Fruit fly (Drosophila melanogaster) whole organism, embryonic: ENCODE results near the gene Nak.

Experiments
- ATbp ChIP-seq: fragments of 200-800 bp; sonication (Bioruptor generic); optimal IDR thresholded peaks from 2 replicates; lab custom pipeline; 2017; ENCODE audit warnings: missing biosample characterization, mild to moderate bottlenecking, missing genetic modification characterization, missing genetic modification reagents
- Atf6 ChIP-seq: fragments of 200-800 bp; sonication (Bioruptor generic); IDR thresholded peaks from 2 replicates; pipeline ENCODE4 v1.3.6; 2022; ENCODE audit warnings: missing biosample characterization, missing genetic modification characterization
- CG10209 ChIP-seq: fragments of 200-800 bp; sonication (Bioruptor generic); optimal IDR thresholded peaks from 3 replicates; lab custom pipeline; 2017; ENCODE audit warnings: missing biosample characterization, mild to moderate bottlenecking, missing genetic modification characterization, missing genetic modification reagents
- CG1024 ChIP-seq: fragments of 200-800 bp; sonication (Bioruptor generic); IDR thresholded peaks from 2 replicates; pipeline ENCODE4 v1.3.6; 2022; ENCODE audit warnings: missing biosample characterization, missing genetic modification characterization
- CG10267 ChIP-seq: fragments of 200-800 bp; sonication (Bioruptor generic); optimal IDR thresholded peaks from 2 replicates; lab custom pipeline; 2018; ENCODE audit warnings: missing biosample characterization, mild to moderate bottlenecking, missing genetic modification characterization, moderate library complexity
- CG10366 ChIP-seq: fragments of 200-800 bp; sonication (Bioruptor generic); IDR thresholded peaks from 2 replicates; pipeline ENCODE4 v1.3.6; 2022; ENCODE audit warnings: missing biosample characterization, missing genetic modification characterization
- CG11560 ChIP-seq: fragments of 200-800 bp; sonication (Bioruptor generic); IDR thresholded peaks from 3 replicates; pipeline ENCODE4 v1.3.6; 2022; ENCODE audit warnings: missing biosample characterization, missing genetic modification characterization
- CG12391 ChIP-seq: fragments of 200-800 bp; sonication (Bioruptor generic); optimal IDR thresholded peaks from 3 replicates; lab custom pipeline; 2018; ENCODE audit warnings: missing biosample characterization, mild to moderate bottlenecking, missing genetic modification characterization, moderate library complexity
- CG14860 ChIP-seq: fragments of 200-800 bp; sonication (Bioruptor generic); IDR thresholded peaks from 3 replicates; pipeline ENCODE4 v1.3.6; 2022; ENCODE audit warnings: missing biosample characterization, missing genetic modification characterization; ENCODE audit not compliant: partially characterized antibody
- CG17359 ChIP-seq: fragments of 200-800 bp; sonication (Bioruptor generic); optimal IDR thresholded peaks from 3 replicates; lab custom pipeline; 2018; ENCODE audit warnings: missing biosample characterization, mild to moderate bottlenecking, missing genetic modification characterization, moderate library complexity
- CG17802 ChIP-seq: fragments of 200-800 bp; sonication (Bioruptor generic); optimal IDR thresholded peaks from 2 replicates; lab custom pipeline; 2018; ENCODE audit warnings: missing biosample characterization, mild to moderate bottlenecking, missing genetic modification characterization, moderate library complexity
- CG30403 ChIP-seq: fragments of 200-800 bp; sonication (Bioruptor generic); optimal IDR thresholded peaks from 3 replicates; lab custom pipeline; 2016; ENCODE audit warnings: missing biosample characterization, missing genetic modification characterization
- CG3838 ChIP-seq: fragments of 200-800 bp; sonication (Bioruptor generic); optimal IDR thresholded peaks from 3 replicates; lab custom pipeline; 2016; ENCODE audit warnings: missing biosample characterization, missing genetic modification characterization
- CG4360 ChIP-seq: fragments of 200-800 bp; sonication (Bioruptor generic); IDR thresholded peaks from 2 replicates; pipeline ENCODE4 v1.3.6; 2022; ENCODE audit warnings: missing biosample characterization, missing genetic modification characterization
- CG4707 ChIP-seq: fragments of 200-800 bp; sonication (Bioruptor generic); optimal IDR thresholded peaks from 2 replicates; lab custom pipeline; 2018; ENCODE audit warnings: missing biosample characterization, mild to moderate bottlenecking, missing genetic modification characterization, moderate library complexity
- CG5180 ChIP-seq: fragments of 200-800 bp; sonication (Bioruptor generic); optimal IDR thresholded peaks from 3 replicates; lab custom pipeline; 2017; ENCODE audit warnings: missing biosample characterization, missing genetic modification characterization, mild to moderate bottlenecking, moderate library complexity, missing genetic modification reagents
- CG6765 ChIP-seq: fragments of 200-800 bp; sonication (Bioruptor generic); optimal IDR thresholded peaks from 3 replicates; lab custom pipeline; 2017; ENCODE audit warnings: missing biosample characterization, mild to moderate bottlenecking, missing genetic modification characterization
- CG7928 ChIP-seq: fragments of 200-800 bp; sonication (Bioruptor generic); optimal IDR thresholded peaks from 2 replicates; lab custom pipeline; 2017; ENCODE audit warnings: missing biosample characterization, mild to moderate bottlenecking, missing genetic modification characterization
- CG7963 ChIP-seq: fragments of 200-800 bp; sonication (Bioruptor generic); IDR thresholded peaks from 3 replicates; pipeline ENCODE4 v1.3.6; 2022; ENCODE audit warnings: missing biosample characterization, missing genetic modification characterization; ENCODE audit not compliant: partially characterized antibody
- CG8359 ChIP-seq: fragments of 200-800 bp; sonication (Bioruptor generic); optimal IDR thresholded peaks from 2 replicates; lab custom pipeline; 2017; ENCODE audit warnings: missing biosample characterization, mild to moderate bottlenecking, missing genetic modification characterization, borderline replicate concordance
- CG9932 ChIP-seq: fragments of 200-800 bp; sonication (Bioruptor generic); IDR thresholded peaks from 2 replicates; pipeline ENCODE4 v1.3.6; 2022; ENCODE audit warnings: missing biosample characterization, missing genetic modification characterization
- D ChIP-seq, 2 experiments: fragments of 200-800 bp in 1 of 2; fragments of >200 bp in 1 of 2; sonication (Bioruptor generic) in 1 of 2; optimal IDR thresholded peaks; 2 replicates in 1 of 2; 3 replicates in 1 of 2; lab custom pipeline; 2017; ENCODE audit warnings: mild to moderate bottlenecking in 1 of 2, missing biosample characterization in 1 of 2, missing genetic modification characterization in 1 of 2, missing genetic modification reagents in 1 of 2
- D19B ChIP-seq: fragments of 200-800 bp; sonication (Bioruptor generic); optimal IDR thresholded peaks from 2 replicates; lab custom pipeline; 2017; ENCODE audit warnings: missing biosample characterization, mild to moderate bottlenecking, missing genetic modification characterization
- Dek ChIP-seq: fragments of 200-800 bp; sonication (Bioruptor generic); optimal IDR thresholded peaks from 3 replicates; lab custom pipeline; 2019; ENCODE audit warnings: missing biosample characterization, mild to moderate bottlenecking, missing genetic modification characterization, moderate library complexity
- Dll ChIP-seq: fragments of 200-800 bp; sonication (Bioruptor generic); IDR thresholded peaks from 4 replicates; pipeline ENCODE4 v1.3.6; 2022; ENCODE audit warnings: missing biosample characterization, missing genetic modification characterization; ENCODE audit not compliant: partially characterized antibody
- Fer3 ChIP-seq: fragments of 200-800 bp; sonication (Bioruptor generic); optimal IDR thresholded peaks from 2 replicates; lab custom pipeline; 2018; ENCODE audit warnings: missing biosample characterization, mild to moderate bottlenecking, missing genetic modification characterization, moderate library complexity
- Hey ChIP-seq: fragments of 200-800 bp; sonication (Bioruptor generic); optimal IDR thresholded peaks from 3 replicates; lab custom pipeline; 2018; ENCODE audit warnings: missing biosample characterization, mild to moderate bottlenecking, missing genetic modification characterization
- Hr51 ChIP-seq, 2 experiments: fragments of 200-800 bp; sonication (Bioruptor generic); optimal IDR thresholded peaks; 2 replicates in 1 of 2; 3 replicates in 1 of 2; lab custom pipeline; 2016 to 2018; ENCODE audit warnings: missing biosample characterization in 2 of 2, missing genetic modification characterization in 2 of 2, mild to moderate bottlenecking in 1 of 2, moderate library complexity in 1 of 2
- MBD-R2 ChIP-seq: fragments of 200-800 bp; sonication (Bioruptor generic); IDR thresholded peaks from 2 replicates; pipeline ENCODE4 v1.3.6; 2022; ENCODE audit warnings: missing biosample characterization, missing genetic modification characterization
- NC2α ChIP-seq: fragments of 200-800 bp; sonication (Bioruptor generic); optimal IDR thresholded peaks from 2 replicates; lab custom pipeline; 2016; ENCODE audit warnings: missing biosample characterization, missing genetic modification characterization
- NK7.1 ChIP-seq: fragments of 200-800 bp; sonication (Bioruptor generic); optimal IDR thresholded peaks from 3 replicates; lab custom pipeline; 2016; ENCODE audit warnings: missing biosample characterization, missing genetic modification characterization
- Nf-YC ChIP-seq: fragments of 200-800 bp; optimal IDR thresholded peaks from 3 replicates; lab custom pipeline; 2019; ENCODE audit warnings: missing biosample characterization, mild to moderate bottlenecking, missing genetic modification characterization, moderate library complexity
- Rx ChIP-seq: fragments of 200-800 bp; sonication (Bioruptor generic); IDR thresholded peaks from 2 replicates; pipeline ENCODE4 v1.3.6; 2022; ENCODE audit warnings: missing biosample characterization, missing genetic modification characterization
- Stat92E ChIP-seq, 3 experiments: fragments of >200 bp in 2 of 3; fragments of 200-800 bp in 1 of 3; sonication (Bioruptor generic) in 1 of 3; optimal IDR thresholded peaks; 2 replicates each; lab custom pipeline; 2017 to 2019; ENCODE audit warnings: missing biosample characterization in 3 of 3, missing genetic modification characterization in 3 of 3, mild to moderate bottlenecking in 1 of 3, moderate library complexity in 1 of 3
- Taf1 ChIP-seq: fragments of 200-800 bp; sonication (Bioruptor generic); IDR thresholded peaks from 2 replicates; pipeline ENCODE4 v1.3.6; 2022; ENCODE audit warnings: missing biosample characterization, missing genetic modification characterization
- Tbp ChIP-seq: fragments of >200 bp; optimal IDR thresholded peaks from 2 replicates; lab custom pipeline; 2018; ENCODE audit warnings: missing biosample characterization, missing genetic modification characterization
- cas ChIP-seq: fragments of 200-800 bp; sonication (Bioruptor generic); IDR thresholded peaks from 2 replicates; pipeline ENCODE4 v1.3.6; 2022; ENCODE audit warnings: missing biosample characterization, missing genetic modification characterization
- ci ChIP-seq: fragments of 200-800 bp; sonication (Bioruptor generic); IDR thresholded peaks from 3 replicates; pipeline ENCODE4 v1.3.6; 2022; ENCODE audit warnings: missing biosample characterization, missing genetic modification characterization
- dmrt11E ChIP-seq: fragments of 200-800 bp; sonication (Bioruptor generic); optimal IDR thresholded peaks from 3 replicates; lab custom pipeline; 2018; ENCODE audit warnings: missing biosample characterization, mild to moderate bottlenecking, missing genetic modification characterization, moderate library complexity
- ems ChIP-seq: fragments of 200-800 bp; sonication (Bioruptor generic); optimal IDR thresholded peaks from 3 replicates; lab custom pipeline; 2016; ENCODE audit warnings: missing biosample characterization, missing genetic modification characterization
- exex ChIP-seq: fragments of 200-800 bp; sonication (Bioruptor generic); optimal IDR thresholded peaks from 4 replicates; lab custom pipeline; 2018; ENCODE audit warnings: missing biosample characterization, mild to moderate bottlenecking, missing genetic modification characterization, moderate library complexity
- jumu ChIP-seq: fragments of 200-800 bp; sonication (Bioruptor generic); optimal IDR thresholded peaks from 3 replicates; lab custom pipeline; 2016; ENCODE audit warnings: missing biosample characterization, missing genetic modification characterization
- row ChIP-seq: fragments of 200-800 bp; sonication (Bioruptor generic); IDR thresholded peaks from 3 replicates; pipeline ENCODE4 v1.3.6; 2022; ENCODE audit warnings: missing biosample characterization, missing genetic modification characterization
- run ChIP-seq: fragments of 200-800 bp; sonication (Bioruptor generic); optimal IDR thresholded peaks from 3 replicates; lab custom pipeline; 2018; ENCODE audit warnings: missing biosample characterization, mild to moderate bottlenecking, missing genetic modification characterization
- shn ChIP-seq: fragments of 200-800 bp; sonication (Bioruptor generic); optimal IDR thresholded peaks from 3 replicates; lab custom pipeline; 2016; ENCODE audit warnings: missing biosample characterization, missing genetic modification characterization
- tap ChIP-seq: fragments of 200-800 bp; optimal IDR thresholded peaks from 3 replicates; lab custom pipeline; 2019; ENCODE audit warnings: missing biosample characterization, mild to moderate bottlenecking, missing genetic modification characterization, moderate library complexity
- unc-4 ChIP-seq: fragments of 200-800 bp; sonication (Bioruptor generic); IDR thresholded peaks from 2 replicates; pipeline ENCODE4 v1.3.6; 2022; ENCODE audit warnings: missing biosample characterization, missing genetic modification characterization; ENCODE audit not compliant: partially characterized antibody
- vvl ChIP-seq: fragments of 200-800 bp; sonication (Bioruptor generic); IDR thresholded peaks from 2 replicates; pipeline ENCODE4 v1.3.6; 2022; ENCODE audit warnings: missing biosample characterization, missing genetic modification characterization

Nak gene

dm6 chr2L:18953512-18954254 lies 14.9 kb downstream of the Nak start (continued):
- no peak for TF ChIP-seq CG11560 (tag; lab: Robert Waterston, UW)
- no peak for TF ChIP-seq CG3838 (GFP tag; lab: Kevin White, UChicago)
- TF ChIP-seq ATbp (GFP tag; lab: Kevin White, UChicago): no peak
- TF ChIP-seq CG1024 (GFP tag; lab: Robert Waterston, UW): no peak
- TF ChIP-seq MBD-R2 (GFP tag; lab: Robert Waterston, UW): 0 out of 2 replicates have a peak, but pooled peaks have one; percentile 6
- peak; percentile 66 for TF ChIP-seq row
- TF ChIP-seq D19B (GFP tag; lab: Kevin White, UChicago): peak; percentile 22
- no peak for TF ChIP-seq ci (GFP tag; lab: Robert Waterston, UW)
- no peak for TF ChIP-seq CG8359 (GFP tag; lab: Kevin White, UChicago)
- no peak for TF ChIP-seq ems
- TF ChIP-seq CG9932 (GFP tag; lab: Robert Waterston, UW): peak; percentile 41; the same call in 1 of the 2 replicates
- no peak; the same call in 1 of the 2 replicates for TF ChIP-seq Rx (GFP tag; lab: Robert Waterston, UW)
- TF ChIP-seq cas (GFP tag; lab: Robert Waterston, UW): no peak
- TF ChIP-seq CG7928 (GFP tag; lab: Kevin White, UChicago): no peak
- TF ChIP-seq dmrt11E (tag; lab: Kevin White, UChicago): no peak
- TF ChIP-seq CG17359 (tag; lab: Kevin White, UChicago): no peak
- no peak for TF ChIP-seq unc-4 (GFP tag; lab: Robert Waterston, UW)
- TF ChIP-seq CG4360 (GFP tag; lab: Robert Waterston, UW): no peak
- no peak for TF ChIP-seq Hey
- no peak for TF ChIP-seq NK7.1 (GFP tag; lab: Kevin White, UChicago)
- TF ChIP-seq CG5180: no peak
- no peak for TF ChIP-seq CG10366
- no peak for TF ChIP-seq vvl (GFP tag; lab: Robert Waterston, UW)
- no peak for TF ChIP-seq CG17802
- TF ChIP-seq CG10267 (tag; lab: Kevin White, UChicago): peak; percentile 13
- TF ChIP-seq Hr51 (GFP tag; optimal IDR thresholded peaks at IDR 0.05; lab: Kevin White, UChicago): peak in 1 of 2 experiments; percentile 37
- no peak for TF ChIP-seq shn (GFP tag; lab: Kevin White, UChicago)
- no peak for TF ChIP-seq NC2α (GFP tag; lab: Kevin White, UChicago)
- TF ChIP-seq Dll (GFP tag; lab: Robert Waterston, UW): no peak
- no peak for TF ChIP-seq Taf1
- TF ChIP-seq run: no peak
- no peak for TF ChIP-seq CG14860 (GFP tag; lab: Robert Waterston, UW)
- no peak for TF ChIP-seq CG6765 (GFP tag; lab: Kevin White, UChicago)
- TF ChIP-seq tap (tag; lab: Kevin White, UChicago): no peak
- TF ChIP-seq exex (tag; lab: Kevin White, UChicago): no peak
- peak; percentile 42 for TF ChIP-seq CG30403 (GFP tag; lab: Kevin White, UChicago)
- TF ChIP-seq Tbp (GFP tag; lab: Kevin White, UChicago): no peak
- TF ChIP-seq CG12391 (tag; lab: Kevin White, UChicago): peak; percentile 33
- TF ChIP-seq CG7963 (GFP tag; lab: Robert Waterston, UW): no peak
- TF ChIP-seq Atf6: no peak
- TF ChIP-seq CG4707 (GFP tag; lab: Kevin White, UChicago): no peak
- peak; percentile 42 for TF ChIP-seq Fer3 (tag; lab: Kevin White, UChicago)
- peak; percentile 36 for TF ChIP-seq Dek
- no peak for TF ChIP-seq jumu (GFP tag; lab: Kevin White, UChicago)
- peak; percentile 38 for TF ChIP-seq CG10209 (GFP tag; lab: Kevin White, UChicago)
- TF ChIP-seq Stat92E (GFP tag; optimal IDR thresholded peaks at IDR 0.05; lab: Kevin White, UChicago): no peak
- no peak for TF ChIP-seq D (optimal IDR thresholded peaks at IDR 0.05; lab: Kevin White, UChicago)
- no peak for TF ChIP-seq D (GFP tag; optimal IDR thresholded peaks at IDR 0.05; lab: Kevin White, UChicago)
- no peak for TF ChIP-seq Nf-YC (tag; lab: Kevin White, UChicago)
